Worm (Caenorhabditis elegans) whole organism, young adult: Measurements from ENCODE around the gene H12D21.10.
A peak's percentile ranks its signal among the peaks of the same experiment; 100 is the strongest.

Source experiments
- B0035.1 ChIP-seq: sonication (generic microtip); optimal IDR thresholded peaks from 2 replicates; lab custom pipeline; 2016; ENCODE audit warnings: missing genetic modification characterization, mild to moderate bottlenecking, missing compliant biosample characterization, missing genotype, missing genetic modification reagents
- B0336.3 ChIP-seq: fragments of 200-800 bp; sonication (Bioruptor generic); IDR thresholded peaks from 2 replicates; pipeline ENCODE4 v1.3.6; 2022; ENCODE audit warnings: missing genetic modification characterization, missing compliant biosample characterization
- C17E4.6 ChIP-seq: fragments of 200-800 bp; sonication (Bioruptor generic); IDR thresholded peaks from 2 replicates; pipeline ENCODE4 v1.3.6; 2022; ENCODE audit warnings: missing genetic modification reagents, missing genetic modification characterization, missing compliant biosample characterization
- D2030.7 ChIP-seq: fragments of 200-800 bp; sonication (Bioruptor generic); IDR thresholded peaks from 2 replicates; pipeline ENCODE4 v1.3.6; 2022; ENCODE audit warnings: missing genetic modification reagents, missing genetic modification characterization, missing compliant biosample characterization
- F10E7.11 ChIP-seq: sonication (generic microtip); optimal IDR thresholded peaks from 2 replicates; lab custom pipeline; 2017; ENCODE audit warnings: mild to moderate bottlenecking, missing genetic modification characterization, moderate library complexity, missing compliant biosample characterization
- F33H1.4 ChIP-seq: fragments of 200-800 bp; sonication (Bioruptor generic); IDR thresholded peaks from 2 replicates; pipeline ENCODE4 v1.3.6; 2022; ENCODE audit warnings: missing genetic modification reagents, missing genetic modification characterization, missing compliant biosample characterization
- F39B2.1 ChIP-seq: fragments of 200-800 bp; sonication (Bioruptor generic); IDR thresholded peaks from 2 replicates; pipeline ENCODE4 v1.3.6; 2022; ENCODE audit warnings: missing genetic modification reagents, missing genetic modification characterization, missing compliant biosample characterization
- F49E8.2 ChIP-seq: sonication (generic microtip); optimal IDR thresholded peaks from 3 replicates; lab custom pipeline; 2017; ENCODE audit warnings: missing genetic modification characterization, mild to moderate bottlenecking, missing compliant biosample characterization, antibody characterized with exemption, moderate library complexity; ENCODE audit not compliant: insufficient read depth
- F52B5.7 ChIP-seq: sonication (generic microtip); optimal IDR thresholded peaks from 2 replicates; lab custom pipeline; 2016; ENCODE audit warnings: mild to moderate bottlenecking, missing genetic modification characterization, missing compliant biosample characterization
- F55B11.4 ChIP-seq: sonication (generic microtip); optimal IDR thresholded peaks from 2 replicates; lab custom pipeline; 2016; ENCODE audit warnings: missing compliant biosample characterization, missing genetic modification characterization, borderline replicate concordance; ENCODE audit not compliant: insufficient read depth
- F57C9.4 ChIP-seq: sonication (generic microtip); optimal IDR thresholded peaks from 2 replicates; lab custom pipeline; 2017; ENCODE audit warnings: mild to moderate bottlenecking, missing genetic modification characterization, missing compliant biosample characterization
- K11D2.4 ChIP-seq: fragments of 200-800 bp; sonication (Bioruptor generic); IDR thresholded peaks from 2 replicates; pipeline ENCODE4 v1.3.6; 2022; ENCODE audit warnings: missing genetic modification reagents, missing genetic modification characterization, missing compliant biosample characterization
- K12H6.12 ChIP-seq: fragments of 200-800 bp; sonication (Bioruptor generic); optimal IDR thresholded peaks from 2 replicates; lab custom pipeline; 2018; ENCODE audit warnings: mild to moderate bottlenecking, missing genetic modification characterization, missing compliant biosample characterization
- T07F8.4 ChIP-seq: sonication (generic microtip); optimal IDR thresholded peaks from 2 replicates; lab custom pipeline; 2016; ENCODE audit warnings: mild to moderate bottlenecking, missing genetic modification characterization, moderate library complexity, missing compliant biosample characterization
- Y53F4B.3 ChIP-seq: fragments of 200-800 bp; sonication (Bioruptor generic); IDR thresholded peaks from 2 replicates; pipeline ENCODE4 v1.3.6; 2022; ENCODE audit warnings: missing genetic modification reagents, missing genetic modification characterization, missing compliant biosample characterization
- aptf-2 ChIP-seq: fragments of 200-800 bp; sonication (Bioruptor generic); conservative IDR thresholded peaks from 2 replicates; pipeline ENCODE4 v1.3.6; 2022; ENCODE audit warnings: missing genetic modification reagents, missing genetic modification characterization, missing compliant biosample characterization
- athp-1 ChIP-seq: sonication (generic microtip); optimal IDR thresholded peaks from 2 replicates; lab custom pipeline; 2017; ENCODE audit warnings: mild to moderate bottlenecking, missing genetic modification characterization, missing compliant biosample characterization
- attf-3 ChIP-seq: fragments of 200-800 bp; sonication (Bioruptor generic); conservative IDR thresholded peaks from 2 replicates; pipeline ENCODE4 v1.3.6; 2022; ENCODE audit warnings: missing genetic modification reagents, missing genetic modification characterization, missing compliant biosample characterization
- ceh-79 ChIP-seq: sonication (generic microtip); optimal IDR thresholded peaks from 2 replicates; lab custom pipeline; 2017; ENCODE audit warnings: mild to moderate bottlenecking, missing genetic modification characterization, missing compliant biosample characterization
- die-1 ChIP-seq: sonication (generic microtip); optimal IDR thresholded peaks from 2 replicates; lab custom pipeline; 2016; ENCODE audit warnings: missing genotype, mild to moderate bottlenecking, missing genetic modification characterization, missing compliant biosample characterization
- dpff-1 ChIP-seq: sonication (generic microtip); optimal IDR thresholded peaks from 2 replicates; lab custom pipeline; 2017; ENCODE audit warnings: mild to moderate bottlenecking, missing genetic modification characterization, missing compliant biosample characterization
- egl-18 ChIP-seq: fragments of 200-800 bp; sonication (Bioruptor generic); IDR thresholded peaks from 2 replicates; pipeline ENCODE4 v1.3.6; 2022; ENCODE audit warnings: missing genetic modification reagents, missing genetic modification characterization, missing compliant biosample characterization
- egrh-3 ChIP-seq: fragments of 200-800 bp; sonication (Bioruptor generic); IDR thresholded peaks from 2 replicates; pipeline ENCODE4 v1.3.6; 2022; ENCODE audit warnings: missing genetic modification reagents, missing genetic modification characterization, missing compliant biosample characterization
- ets-4 ChIP-seq: fragments of 200-800 bp; sonication (Bioruptor generic); optimal IDR thresholded peaks from 2 replicates; lab custom pipeline; 2018; ENCODE audit warnings: mild to moderate bottlenecking, missing genetic modification characterization, missing compliant biosample characterization
- fkh-3 ChIP-seq: sonication (generic microtip); optimal IDR thresholded peaks from 2 replicates; lab custom pipeline; 2016; ENCODE audit warnings: mild to moderate bottlenecking, missing genetic modification characterization, missing compliant biosample characterization
- him-1 ChIP-seq: sonication (generic microtip); optimal IDR thresholded peaks from 2 replicates; lab custom pipeline; 2016; ENCODE audit warnings: missing genotype, missing genetic modification reagents, missing genetic modification characterization, missing compliant biosample characterization
- hlh-12 ChIP-seq: sonication (generic microtip); optimal IDR thresholded peaks from 2 replicates; lab custom pipeline; 2016; ENCODE audit warnings: missing genetic modification characterization, missing compliant biosample characterization
- hlh-26 ChIP-seq: fragments of 200-800 bp; sonication (Bioruptor generic); conservative IDR thresholded peaks from 2 replicates; pipeline ENCODE4 v1.3.6; 2022; ENCODE audit warnings: missing genetic modification reagents, missing genetic modification characterization, missing compliant biosample characterization
- hmg-1.2 ChIP-seq: fragments of 200-800 bp; sonication (Bioruptor generic); IDR thresholded peaks from 2 replicates; pipeline ENCODE4 v1.3.6; 2022; ENCODE audit warnings: missing genetic modification reagents, missing genetic modification characterization, missing compliant biosample characterization
- hrde-1 ChIP-seq: sonication (generic microtip); optimal IDR thresholded peaks from 2 replicates; lab custom pipeline; 2016; ENCODE audit warnings: missing genetic modification characterization, mild to moderate bottlenecking, missing compliant biosample characterization, moderate library complexity, missing genotype, missing genetic modification reagents, borderline replicate concordance
- lin-26 ChIP-seq: fragments of 200-800 bp; sonication (Bioruptor generic); IDR thresholded peaks from 2 replicates; pipeline ENCODE4 v1.3.6; 2022; ENCODE audit warnings: missing genetic modification reagents, missing genetic modification characterization, missing compliant biosample characterization
- lin-40 ChIP-seq: sonication (generic microtip); optimal IDR thresholded peaks from 2 replicates; lab custom pipeline; 2016; ENCODE audit warnings: missing genetic modification characterization, mild to moderate bottlenecking, missing compliant biosample characterization, missing genotype, missing genetic modification reagents
- lin-54 ChIP-seq: fragments of 200-800 bp; sonication (Bioruptor generic); optimal IDR thresholded peaks from 2 replicates; lab custom pipeline; 2018; ENCODE audit warnings: mild to moderate bottlenecking, missing genetic modification characterization, missing compliant biosample characterization
- lsl-1 ChIP-seq: fragments of 200-800 bp; sonication (Bioruptor generic); optimal IDR thresholded peaks from 2 replicates; lab custom pipeline; 2018; ENCODE audit warnings: mild to moderate bottlenecking, missing genetic modification characterization, moderate library complexity, missing compliant biosample characterization
- madf-10 ChIP-seq: sonication (generic microtip); optimal IDR thresholded peaks from 2 replicates; lab custom pipeline; 2016; ENCODE audit warnings: mild to moderate bottlenecking, missing genetic modification characterization, missing compliant biosample characterization
- mcd-1 ChIP-seq: fragments of 200-800 bp; sonication (Bioruptor generic); IDR thresholded peaks from 2 replicates; pipeline ENCODE4 v1.3.6; 2022; ENCODE audit warnings: missing genetic modification reagents, missing genetic modification characterization, missing compliant biosample characterization
- mxl-1 ChIP-seq: sonication (generic microtip); optimal IDR thresholded peaks from 2 replicates; lab custom pipeline; 2016; ENCODE audit warnings: missing genetic modification characterization, missing compliant biosample characterization
- nfya-2 ChIP-seq: fragments of 200-800 bp; sonication (Bioruptor generic); IDR thresholded peaks from 2 replicates; pipeline ENCODE4 v1.3.6; 2022; ENCODE audit warnings: missing genetic modification reagents, missing genetic modification characterization, missing compliant biosample characterization
- nhr-27 ChIP-seq: fragments of 200-800 bp; sonication (Bioruptor generic); optimal IDR thresholded peaks from 2 replicates; lab custom pipeline; 2018; ENCODE audit warnings: mild to moderate bottlenecking, missing genetic modification characterization, moderate library complexity, missing compliant biosample characterization
- nhr-80 ChIP-seq: sonication (generic microtip); optimal IDR thresholded peaks from 2 replicates; lab custom pipeline; 2016; ENCODE audit warnings: missing genetic modification characterization, missing compliant biosample characterization
- nhr-90 ChIP-seq: sonication (generic microtip); optimal IDR thresholded peaks from 2 replicates; lab custom pipeline; 2016; ENCODE audit warnings: missing genotype, mild to moderate bottlenecking, missing genetic modification characterization, missing compliant biosample characterization
- pha-4 ChIP-seq: fragments of 150-350 bp; sonication (generic microtip); optimal IDR thresholded peaks from 2 replicates; lab custom pipeline; 2014; ENCODE audit warnings: missing biosample characterization, missing genetic modification reagents, missing genetic modification characterization
- rcor-1 ChIP-seq: fragments of 200-800 bp; sonication (Bioruptor generic); IDR thresholded peaks from 2 replicates; pipeline ENCODE4 v1.3.6; 2022; ENCODE audit warnings: missing genetic modification reagents, missing genetic modification characterization, missing compliant biosample characterization
- rpc-1 ChIP-seq, 2 experiments: fragments of 150-350 bp in 1 of 2; sonication (generic microtip) in 1 of 2; optimal IDR thresholded peaks; 2 replicates each; lab custom pipeline; 2014 to 2018; ENCODE audit warnings: missing biosample characterization in 1 of 2, missing genetic modification characterization in 1 of 2, missing genetic modification reagents in 1 of 2, missing genotype in 1 of 2
- sdz-38 ChIP-seq: sonication (generic microtip); optimal IDR thresholded peaks from 2 replicates; lab custom pipeline; 2016; ENCODE audit warnings: missing genotype, missing genetic modification characterization, missing compliant biosample characterization
- snpc-1.3 ChIP-seq: sonication (generic microtip); optimal IDR thresholded peaks from 2 replicates; lab custom pipeline; 2017; ENCODE audit warnings: missing genetic modification characterization, mild to moderate bottlenecking, missing compliant biosample characterization, antibody characterized with exemption, moderate library complexity, missing genotype, missing genetic modification reagents; ENCODE audit not compliant: insufficient read depth
- sptf-2 ChIP-seq: fragments of 200-800 bp; sonication (Bioruptor generic); optimal IDR thresholded peaks from 2 replicates; lab custom pipeline; 2018; ENCODE audit warnings: mild to moderate bottlenecking, missing genetic modification characterization, missing compliant biosample characterization
- xnd-1 ChIP-seq: sonication (generic microtip); optimal IDR thresholded peaks from 2 replicates; lab custom pipeline; 2016; ENCODE audit warnings: missing genotype, missing genetic modification reagents, missing genetic modification characterization, missing compliant biosample characterization
- ztf-26 ChIP-seq: sonication (generic microtip); optimal IDR thresholded peaks from 2 replicates; lab custom pipeline; 2017; ENCODE audit warnings: missing genetic modification characterization, missing compliant biosample characterization

The H12D21.10 gene

ce11 chrV:14855626-14856025 is 44.0 kb upstream of the H12D21.10 start (continued):
- TF ChIP-seq hrde-1 (no peak), nhr-27 (tag; lab: Kevin White, UChicago) (peak; percentile 44), lin-26 (GFP tag; lab: Robert Waterston, UW) (peak; percentile 82), egrh-3 (GFP tag; lab: Robert Waterston, UW) (no peak; the same call in 1 of the 2 replicates), sptf-2 (GFP tag; lab: Kevin White, UChicago) (no peak), lsl-1 (GFP tag; lab: Kevin White, UChicago) (no peak), F49E8.2 (tag; lab: Kevin White, UChicago) (no peak), C17E4.6 (no peak), D2030.7 (GFP tag; lab: Robert Waterston, UW) (peak; percentile 48; the same call in 1 of the 2 replicates), rpc-1 (optimal IDR thresholded peaks at IDR 0.05; lab: Kevin White, UChicago) (peak; percentile 72), rpc-1 (tag; optimal IDR thresholded peaks at IDR 0.05; lab: Kevin White, UChicago) (peak; percentile 75), attf-3 (GFP tag; lab: Robert Waterston, UW) (no peak), ztf-26 (tag; lab: Kevin White, UChicago) (no peak), nhr-80 (tag; lab: Kevin White, UChicago) (no peak), athp-1 (tag; lab: Kevin White, UChicago) (peak; percentile 9), lin-54 (GFP tag; lab: Kevin White, UChicago) (no peak), aptf-2 (GFP tag; lab: Robert Waterston, UW) (no peak), T07F8.4 (peak; percentile 31), him-1 (tag; lab: Kevin White, UChicago) (peak; percentile 69), snpc-1.3 (tag; lab: Kevin White, UChicago) (peak; percentile 39), K11D2.4 (GFP tag; lab: Robert Waterston, UW) (no peak), hlh-26 (no peak), nhr-90 (tag; lab: Kevin White, UChicago) (peak; percentile 67), sdz-38 (tag; lab: Kevin White, UChicago) (no peak), mcd-1 (GFP tag; lab: Robert Waterston, UW) (no peak; the same call in 1 of the 2 replicates), egl-18 (GFP tag; lab: Robert Waterston, UW) (no peak), B0336.3 (GFP tag; lab: Robert Waterston, UW) (no peak), ceh-79 (tag; lab: Kevin White, UChicago) (no peak), pha-4 (no peak), F10E7.11 (tag; lab: Kevin White, UChicago) (no peak), die-1 (peak; percentile 73), F52B5.7 (peak; percentile 47), K12H6.12 (tag; lab: Kevin White, UChicago) (no peak), fkh-3 (tag; lab: Kevin White, UChicago) (no peak), hmg-1.2 (GFP tag; lab: Robert Waterston, UW) (peak; percentile 68), hlh-12 (tag; lab: Kevin White, UChicago) (no peak), xnd-1 (tag; lab: Kevin White, UChicago) (no peak), nfya-2 (GFP tag; lab: Robert Waterston, UW) (no peak), dpff-1 (tag; lab: Kevin White, UChicago) (no peak), F33H1.4 (GFP tag; lab: Robert Waterston, UW) (peak; percentile 17; the same call in 1 of the 2 replicates), F39B2.1 (GFP tag; lab: Robert Waterston, UW) (0 out of 2 replicates have a peak, but pooled peaks have one; percentile 46), F57C9.4 (tag; lab: Kevin White, UChicago) (no peak), ets-4 (GFP tag; lab: Kevin White, UChicago) (no peak), F55B11.4 (tag; lab: Kevin White, UChicago) (no peak), B0035.1 (tag; lab: Kevin White, UChicago) (no peak), Y53F4B.3 (no peak), lin-40 (tag; lab: Kevin White, UChicago) (no peak), madf-10 (tag; lab: Kevin White, UChicago) (no peak), rcor-1 (GFP tag; lab: Robert Waterston, UW) (no peak; the same call in 1 of the 2 replicates), mxl-1 (tag; lab: Kevin White, UChicago) (no peak)
